Fruit fly (Drosophila melanogaster): ENCODE results near the gene Fum2.

The Fum2 gene

DNA sequence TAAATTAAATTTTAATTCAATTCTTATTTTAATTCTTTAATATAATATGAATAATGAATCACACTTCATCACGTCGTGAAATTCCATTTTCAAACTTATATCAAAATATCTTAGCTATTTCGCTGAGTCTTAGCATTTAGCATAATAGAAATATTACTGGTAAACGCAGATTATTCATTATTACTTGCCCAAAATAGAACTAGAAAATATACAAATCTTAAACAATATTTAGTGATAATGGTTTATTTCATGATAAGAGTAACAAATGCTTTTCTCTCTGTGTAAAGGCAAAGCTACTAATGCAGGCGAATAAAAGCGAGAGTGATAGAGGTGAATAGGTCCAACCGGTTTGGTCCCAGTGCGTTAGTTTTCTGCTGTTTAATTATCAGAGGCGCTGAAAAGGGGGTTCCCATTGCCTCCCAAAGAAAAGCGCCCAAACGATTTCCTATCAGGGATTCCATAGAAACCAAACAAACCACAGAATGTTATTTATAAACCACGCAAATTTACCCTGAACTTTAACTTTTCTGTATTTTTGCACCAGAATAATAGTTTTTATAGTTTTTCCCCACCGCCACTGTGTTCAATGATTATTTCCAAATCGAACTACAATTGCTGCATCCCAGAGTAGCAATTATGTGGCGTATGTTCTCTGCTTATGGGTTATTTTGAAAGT lies 18.6 kb upstream of the Fum2 start (continued):
- TF ChIP-seq bigmax (GFP tag; optimal IDR thresholded peaks at IDR 0.05) (no peak), ranshi (GFP tag; IDR thresholded peaks at IDR 0.05) (peak; percentile 38; the same call in 1 of the 2 replicates), CG14014 (GFP tag; IDR thresholded peaks at IDR 0.05) (peak; percentile 56; the same call in 1 of the 2 replicates), Eip74EF (GFP tag; optimal IDR thresholded peaks at IDR 0.05) (peak in 1 of 2 experiments; percentile 25), sob (GFP tag; IDR thresholded peaks at IDR 0.05) (0 out of 2 replicates have a peak, but pooled peaks have one; percentile 34), fru (optimal IDR thresholded peaks at IDR 0.05) (no peak), hth (optimal IDR thresholded peaks at IDR 0.05) (no peak), kay (GFP tag; optimal IDR thresholded peaks at IDR 0.05) (no peak), CG10959 (GFP tag; IDR thresholded peaks at IDR 0.05) (no peak), CG4820 (GFP tag; optimal IDR thresholded peaks at IDR 0.05) (peak; percentile 13), CG32532 (GFP tag; IDR thresholded peaks at IDR 0.05) (peak; percentile 72), Blimp-1 (GFP tag; optimal IDR thresholded peaks at IDR 0.05) (peak; percentile 97), chn (GFP tag; optimal IDR thresholded peaks at IDR 0.05) (peak; percentile 12), CG3847 (GFP tag; IDR thresholded peaks at IDR 0.05) (peak; percentile 45), CG10366 (GFP tag; IDR thresholded peaks at IDR 0.05) (peak; percentile 24; the same call in 1 of the 2 replicates), Ssrp (tag; optimal IDR thresholded peaks at IDR 0.05) (peak; percentile 68), ERR (GFP tag; optimal IDR thresholded peaks at IDR 0.05) (no peak), HmgD (GFP tag; optimal IDR thresholded peaks at IDR 0.05) (no peak), fd3F (GFP tag; optimal IDR thresholded peaks at IDR 0.05) (peak; percentile 35), mam (GFP tag; optimal IDR thresholded peaks at IDR 0.05) (peak; percentile 24), Atf-2 (GFP tag; optimal IDR thresholded peaks at IDR 0.05) (peak; percentile 15), CG6765 (GFP tag; optimal IDR thresholded peaks at IDR 0.05) (no peak), zen (tag; optimal IDR thresholded peaks at IDR 0.05) (no peak), sd (tag; optimal IDR thresholded peaks at IDR 0.05) (no peak), CG13775 (GFP tag; optimal IDR thresholded peaks at IDR 0.05) (no peak), CG13424 (tag; optimal IDR thresholded peaks at IDR 0.05) (peak; percentile 41), CG14441 (GFP tag; IDR thresholded peaks at IDR 0.05) (peak; percentile 93), ssp (GFP tag; IDR thresholded peaks at IDR 0.05) (peak; percentile 40; the same call in 1 of the 2 replicates), CG10654 (GFP tag; optimal IDR thresholded peaks at IDR 0.05) (peak; percentile 22), CG8290 (GFP tag; optimal IDR thresholded peaks at IDR 0.05) (no peak), CG8290 (tag; optimal IDR thresholded peaks at IDR 0.05) (peak in 1 of 2 experiments; percentile 46), Xbp1 (GFP tag; optimal IDR thresholded peaks at IDR 0.05) (peak; percentile 49), CG3407 (GFP tag; optimal IDR thresholded peaks at IDR 0.05) (no peak), CG42726 (GFP tag; IDR thresholded peaks at IDR 0.05; ENCODE audit: partially characterized antibody) (no peak), CG33557 (GFP tag; optimal IDR thresholded peaks at IDR 0.05) (no peak), prd (optimal IDR thresholded peaks at IDR 0.05) (no peak), prd (GFP tag; IDR thresholded peaks at IDR 0.05) (peak; percentile 55; the same call in 2 of the 3 replicates), Sox102F (GFP tag; optimal IDR thresholded peaks at IDR 0.05) (peak; percentile 18), wdn (GFP tag; IDR thresholded peaks at IDR 0.05) (peak; percentile 36; the same call in 1 of the 2 replicates), CG8359 (GFP tag; optimal IDR thresholded peaks at IDR 0.05; ENCODE audit: borderline replicate concordance) (no peak), chif (GFP tag; optimal IDR thresholded peaks at IDR 0.05) (peak; percentile 19 to 21), dimm (GFP tag; IDR thresholded peaks at IDR 0.05) (no peak), dm (GFP tag; optimal IDR thresholded peaks at IDR 0.05) (peak; percentile 18), CG1792 (GFP tag; optimal IDR thresholded peaks at IDR 0.05) (no peak), ase (GFP tag; IDR thresholded peaks at IDR 0.05) (peak; percentile 33; the same call in 1 of the 3 replicates), CG17359 (tag; optimal IDR thresholded peaks at IDR 0.05) (peak; percentile 19), CG12744 (GFP tag; optimal IDR thresholded peaks at IDR 0.05) (no peak), lov (optimal IDR thresholded peaks at IDR 0.05) (no peak), lov (GFP tag; IDR thresholded peaks at IDR 0.05) (no peak), pho (GFP tag; optimal IDR thresholded peaks at IDR 0.05) (peak; percentile 48), da (GFP tag; optimal IDR thresholded peaks at IDR 0.05) (no peak)
